Worm (Caenorhabditis elegans) whole organism, dauer: ENCODE results near the gene vha-1.

Source experiments
- unc-62 ChIP-seq: sonication (generic microtip); optimal IDR thresholded peaks from 2 replicates; lab custom pipeline; 2017; ENCODE audit warnings: missing biosample characterization, missing genetic modification reagents, missing genetic modification characterization

Gene vha-1

ce11 chrIII:9780665-9781304 is at the start of gene vha-1:
TSS of gene vha-1 (plus strand) at chrIII:9781254.
- no peak for TF ChIP-seq unc-62

- TF ChIP-seq unc-62: no peak
Observed at ce11 chrIII:9731313-9731912, 49.6 kb upstream of the vha-1 start.

ce11 chrIII:9733333-9733732 is 47.7 kb upstream of the vha-1 start:
- no peak for TF ChIP-seq unc-62

- TF ChIP-seq unc-62: no peak
Observed at ce11 chrIII:9734030-9734429, 47.0 kb upstream of the vha-1 start.

ce11 chrIII:9735857-9736256 is 45.2 kb upstream of the vha-1 start, which contains the start of gene dao-6:
TSS of gene dao-6 (minus strand) at chrIII:9736201.
- TF ChIP-seq unc-62: no peak

ce11 chrIII:9738954-9739353 is 42.1 kb upstream of the vha-1 start, which contains the start of gene hlh-4:
TSS of gene hlh-4 (minus strand) at chrIII:9739054.
- no peak for TF ChIP-seq unc-62

- TF ChIP-seq unc-62: no peak
Observed at ce11 chrIII:9740663-9741062, 40.4 kb upstream of the vha-1 start.

- TF ChIP-seq unc-62: no peak
Observed at ce11 chrIII:9741985-9742384, 39.1 kb upstream of the vha-1 start.

ce11 chrIII:9743239-9743638 is 37.8 kb upstream of the vha-1 start, which contains the start of gene T05G5.1:
TSS of gene T05G5.1 (minus strand) at chrIII:9743339.
- no peak for TF ChIP-seq unc-62

- TF ChIP-seq unc-62: no peak
Observed at ce11 chrIII:9744525-9744924, 36.5 kb upstream of the vha-1 start.

- no peak for TF ChIP-seq unc-62
Observed at ce11 chrIII:9745333-9745897, 35.6 kb upstream of the vha-1 start.

- no peak for TF ChIP-seq unc-62
Observed at ce11 chrIII:9746665-9747064, 34.4 kb upstream of the vha-1 start.

- TF ChIP-seq unc-62: no peak
Observed at ce11 chrIII:9747133-9747532, 33.9 kb upstream of the vha-1 start, which contains the start of the genes iff-1 and cdk-1. TSS of gene iff-1 (minus strand) at chrIII:9747193. TSS of gene cdk-1 (plus strand) at chrIII:9747472.

- TF ChIP-seq unc-62: no peak
Observed at ce11 chrIII:9748694-9749093, 32.4 kb upstream of the vha-1 start, which contains the start of gene T05G5.4. TSS of gene T05G5.4 (plus strand) at chrIII:9748934.

- no peak for TF ChIP-seq unc-62
Observed at ce11 chrIII:9751074-9751473, 30.0 kb upstream of the vha-1 start, which contains the start of gene T05G5.5. TSS of gene T05G5.5 (minus strand) at chrIII:9751432.

- TF ChIP-seq unc-62: no peak
Observed at ce11 chrIII:9752852-9753251, 28.2 kb upstream of the vha-1 start, which contains the start of gene ech-6. TSS of gene ech-6 (minus strand) at chrIII:9752883.

ce11 chrIII:9757414-9757813 is 23.6 kb upstream of the vha-1 start, which contains the start of gene vps-53:
TSS of gene vps-53 (minus strand) at chrIII:9757514.
- no peak for TF ChIP-seq unc-62

- TF ChIP-seq unc-62: no peak
Observed at ce11 chrIII:9758848-9759247, 22.2 kb upstream of the vha-1 start, which contains the start of gene rmd-1. TSS of gene rmd-1 (plus strand) at chrIII:9759094.
